Worm (Caenorhabditis elegans) whole organism, L4 larva: ENCODE results near the gene B0228.9.

Source experiments
- F44E2.7 ChIP-seq: fragments of 200-800 bp; sonication (Bioruptor generic); IDR thresholded peaks from 2 replicates; pipeline ENCODE4 v2.1.2; 2022; ENCODE audit warnings: missing genetic modification characterization, missing compliant biosample characterization
- lsy-2 ChIP-seq, 2 experiments: fragments of 150-350 bp in 1 of 2; sonication (generic microtip) in 1 of 2; optimal IDR thresholded peaks; 2 replicates each; lab custom pipeline; 2014 to 2017; ENCODE audit warnings: missing biosample characterization in 2 of 2, missing genetic modification characterization in 2 of 2
- mdl-1 ChIP-seq, 2 experiments: fragments of 150-350 bp in 1 of 2; sonication (generic microtip) in 1 of 2; optimal IDR thresholded peaks; 2 replicates each; lab custom pipeline; 2014 to 2017; ENCODE audit warnings: missing biosample characterization in 2 of 2, missing genetic modification characterization in 2 of 2
- mep-1 ChIP-seq: fragments of 150-350 bp; sonication (generic microtip); optimal IDR thresholded peaks from 3 replicates; lab custom pipeline; 2014; ENCODE audit warnings: missing biosample characterization, missing genetic modification characterization
- nhr-76 ChIP-seq: fragments of 150-350 bp; optimal IDR thresholded peaks from 2 replicates; lab custom pipeline; 2014; ENCODE audit warnings: missing biosample characterization, missing genetic modification characterization
- zfp-3 ChIP-seq: fragments of 200-800 bp; sonication (Bioruptor generic); conservative IDR thresholded peaks from 2 replicates; pipeline ENCODE4 v1.3.6; 2022; ENCODE audit warnings: missing genetic modification reagents, missing genetic modification characterization, missing compliant biosample characterization

DNA sequence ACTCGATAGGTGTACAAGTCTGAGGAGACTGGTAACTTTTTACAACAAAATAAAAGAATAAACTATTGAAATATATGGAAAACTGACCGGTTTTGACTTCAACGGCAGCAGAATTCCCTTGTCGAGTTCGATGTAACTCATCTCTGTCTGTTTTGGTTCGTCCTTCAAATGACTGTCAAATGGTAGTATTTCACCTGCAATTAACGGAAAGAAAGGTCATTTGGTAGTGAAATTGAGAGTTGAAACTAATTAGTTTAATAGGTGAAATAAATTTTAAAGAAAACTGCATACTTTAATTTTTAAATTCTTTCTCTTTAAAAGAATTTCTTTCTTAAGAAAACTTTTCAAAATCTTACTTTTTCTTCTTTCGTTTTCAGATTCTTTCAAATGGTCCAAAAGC lies 5.8 kb upstream of the B0228.9 start:
- TF ChIP-seq F44E2.7 (GFP tag; lab: Robert Waterston, UW) (no peak), mdl-1 (tag; optimal IDR thresholded peaks at IDR 0.05; lab: Kevin White, UChicago) (no peak), lsy-2 (tag; optimal IDR thresholded peaks at IDR 0.05; lab: Kevin White, UChicago) (no peak), mep-1 (peak; percentile 4), zfp-3 (GFP tag; lab: Robert Waterston, UW) (no peak), nhr-76 (tag; lab: Kevin White, UChicago) (no peak)
